Fruit fly (Drosophila melanogaster): Measurements from ENCODE around the gene SMC1.

Gene SMC1

dm6 chr3R:24054227-24054626, 3.9 kb upstream of the SMC1 start, which contains the start of gene CG6000:
Gene CG6000, plus strand, starts transcription at chr3R:24054391.
- TF ChIP-seq spab (GFP tag; optimal IDR thresholded peaks at IDR 0.05) (no peak), CG8632 (GFP tag; optimal IDR thresholded peaks at IDR 0.05) (no peak), CG31627 (GFP tag; optimal IDR thresholded peaks at IDR 0.05) (no peak), achi (GFP tag; optimal IDR thresholded peaks at IDR 0.05) (no peak), ss (GFP tag; optimal IDR thresholded peaks at IDR 0.05) (no peak), CG10669 (GFP tag; optimal IDR thresholded peaks at IDR 0.05) (no peak)

dm6 chr3R:24057188-24057587, 899 bp upstream of the SMC1 start, which contains the start of gene Hsp68:
Gene Hsp68, minus strand, starts transcription at chr3R:24057310.
- TF ChIP-seq Ets96B (tag; optimal IDR thresholded peaks at IDR 0.05): no peak
- TF ChIP-seq Sox14 (GFP tag; optimal IDR thresholded peaks at IDR 0.05): peak; percentile 32
- no peak for TF ChIP-seq Met (GFP tag; optimal IDR thresholded peaks at IDR 0.05)
- TF ChIP-seq Hr38 (GFP tag; optimal IDR thresholded peaks at IDR 0.05): no peak
- no peak for TF ChIP-seq Hr39 (GFP tag; optimal IDR thresholded peaks at IDR 0.05)
- TF ChIP-seq CG6808 (GFP tag; optimal IDR thresholded peaks at IDR 0.05): peak; percentile 43
- no peak for TF ChIP-seq CG3919 (GFP tag; optimal IDR thresholded peaks at IDR 0.05)
- TF ChIP-seq achi (GFP tag; optimal IDR thresholded peaks at IDR 0.05): no peak
- TF ChIP-seq topi (GFP tag; optimal IDR thresholded peaks at IDR 0.05): no peak
- TF ChIP-seq lz (GFP tag; optimal IDR thresholded peaks at IDR 0.05): no peak
- TF ChIP-seq Eip75B (GFP tag; optimal IDR thresholded peaks at IDR 0.05): no peak
- no peak for TF ChIP-seq CG11762 (GFP tag; optimal IDR thresholded peaks at IDR 0.05; ENCODE audit: insufficient read depth)
- TF ChIP-seq eg (GFP tag; IDR thresholded peaks at IDR 0.05): no peak
- no peak for TF ChIP-seq Smox (GFP tag; optimal IDR thresholded peaks at IDR 0.05)
- TF ChIP-seq acj6 (GFP tag; optimal IDR thresholded peaks at IDR 0.05): no peak
- TF ChIP-seq cyc (GFP tag; optimal IDR thresholded peaks at IDR 0.05): no peak
- TF ChIP-seq net (GFP tag; optimal IDR thresholded peaks at IDR 0.05): no peak
- no peak for TF ChIP-seq CG31627 (GFP tag; optimal IDR thresholded peaks at IDR 0.05)
- no peak for TF ChIP-seq spab (GFP tag; optimal IDR thresholded peaks at IDR 0.05)
- TF ChIP-seq dsx (GFP tag; optimal IDR thresholded peaks at IDR 0.05; ENCODE audit: poor library complexity, severe bottlenecking): peak; percentile 55
- no peak for TF ChIP-seq Blimp-1 (GFP tag; optimal IDR thresholded peaks at IDR 0.05)
- no peak for TF ChIP-seq CG16779 (tag; optimal IDR thresholded peaks at IDR 0.05)
- no peak for TF ChIP-seq CG10669 (GFP tag; optimal IDR thresholded peaks at IDR 0.05)
- no peak for TF ChIP-seq CG8632 (GFP tag; optimal IDR thresholded peaks at IDR 0.05)
- TF ChIP-seq OdsH (GFP tag; optimal IDR thresholded peaks at IDR 0.05): no peak
- no peak for TF ChIP-seq fd59A (GFP tag; optimal IDR thresholded peaks at IDR 0.05)
- no peak for TF ChIP-seq CG11902 (GFP tag; optimal IDR thresholded peaks at IDR 0.05)
- no peak for TF ChIP-seq CG8319 (GFP tag; optimal IDR thresholded peaks at IDR 0.05)
- no peak for TF ChIP-seq Gug (GFP tag; IDR thresholded peaks at IDR 0.05)
- TF ChIP-seq salr (GFP tag; optimal IDR thresholded peaks at IDR 0.05): no peak
- TF ChIP-seq Sox102F (GFP tag; optimal IDR thresholded peaks at IDR 0.05): no peak
- peak; percentile 40 for TF ChIP-seq CG1621 (tag; optimal IDR thresholded peaks at IDR 0.05)
- TF ChIP-seq CG11294 (GFP tag; IDR thresholded peaks at IDR 0.05): no peak
- no peak for TF ChIP-seq pdm3 (GFP tag; optimal IDR thresholded peaks at IDR 0.05)
- no peak for TF ChIP-seq CG34406 (GFP tag; optimal IDR thresholded peaks at IDR 0.05)
- no peak for TF ChIP-seq Eip93F (GFP tag; optimal IDR thresholded peaks at IDR 0.05)
- TF ChIP-seq dac (GFP tag; optimal IDR thresholded peaks at IDR 0.05): no peak
- no peak for TF ChIP-seq Lpt (GFP tag; optimal IDR thresholded peaks at IDR 0.05)
- no peak for TF ChIP-seq Eip78C (GFP tag)
- no peak for TF ChIP-seq vri (GFP tag; optimal IDR thresholded peaks at IDR 0.05)
- TF ChIP-seq Hr4 (GFP tag; optimal IDR thresholded peaks at IDR 0.05): no peak
- no peak for TF ChIP-seq CG3032 (tag; optimal IDR thresholded peaks at IDR 0.05)
- no peak for TF ChIP-seq CG6276 (GFP tag; optimal IDR thresholded peaks at IDR 0.05)
- TF ChIP-seq CG6792 (GFP tag; optimal IDR thresholded peaks at IDR 0.05): no peak
- TF ChIP-seq esn (GFP tag; optimal IDR thresholded peaks at IDR 0.05): peak; percentile 8
- TF ChIP-seq svp (GFP tag): peak; percentile 87
- no peak for TF ChIP-seq CG10631 (GFP tag; optimal IDR thresholded peaks at IDR 0.05)
- TF ChIP-seq CG7368 (GFP tag; optimal IDR thresholded peaks at IDR 0.05): no peak
- TF ChIP-seq CG8119 (GFP tag; IDR thresholded peaks at IDR 0.05): no peak; the same call in 2 of the 3 replicates

Measured in whole organism, prepupa.